Worm (Caenorhabditis elegans) whole organism, dauer: ENCODE data around the gene Y38C1AA.19.

Experiments
- unc-62 ChIP-seq: sonication (generic microtip); optimal IDR thresholded peaks from 2 replicates; lab custom pipeline; 2017; ENCODE audit warnings: missing biosample characterization, missing genetic modification reagents, missing genetic modification characterization

Y38C1AA.19 gene

DNA sequence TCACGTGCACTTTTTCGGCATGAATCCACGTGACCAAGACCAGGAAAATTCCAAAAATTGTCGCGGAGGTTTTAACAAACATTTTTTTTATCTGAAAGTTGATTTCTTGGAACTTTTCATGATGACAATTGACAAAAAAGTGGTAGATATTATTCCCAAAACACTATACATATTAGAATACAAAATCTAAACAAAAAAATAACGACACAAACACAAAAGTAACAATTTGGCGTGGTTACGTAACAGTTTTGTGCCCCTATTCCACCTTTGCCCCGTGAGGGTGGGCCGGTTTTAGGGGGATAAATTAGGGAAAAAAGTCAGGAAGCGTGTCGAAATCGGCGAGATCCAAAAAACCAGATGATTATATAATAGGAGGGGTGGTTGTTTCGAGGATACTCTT, 2.2 kb upstream of the Y38C1AA.19 start, which contains the start of gene gegf-1:
Gene gegf-1 (minus strand): TSS at position 101 of the 400 bp plus-strand sequence.
- TF ChIP-seq unc-62, result no peak

DNA sequence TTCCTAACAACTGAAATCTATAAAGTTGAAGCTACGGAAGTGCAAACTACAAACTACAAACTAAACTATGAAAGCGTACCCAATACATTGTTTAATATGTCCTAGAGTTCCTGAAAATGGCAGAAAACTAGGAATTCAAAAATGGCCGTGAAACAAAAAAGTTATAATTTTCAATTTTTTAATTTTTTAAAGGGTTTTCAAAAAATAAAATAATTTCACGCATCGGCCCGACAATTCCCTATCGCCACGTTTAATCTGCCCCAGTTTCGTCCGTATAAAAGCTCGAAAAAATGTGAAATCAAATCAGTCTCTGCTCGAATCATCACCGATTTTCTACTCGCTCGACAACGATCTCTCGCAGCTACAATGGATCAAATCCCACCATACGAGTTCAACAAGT, 1.3 kb upstream of the Y38C1AA.19 start, which contains the start of gene Y38C1AA.7:
Gene Y38C1AA.7 (plus strand): TSS at position 301 of the 400 bp plus-strand sequence.
- TF ChIP-seq unc-62, result no peak

DNA sequence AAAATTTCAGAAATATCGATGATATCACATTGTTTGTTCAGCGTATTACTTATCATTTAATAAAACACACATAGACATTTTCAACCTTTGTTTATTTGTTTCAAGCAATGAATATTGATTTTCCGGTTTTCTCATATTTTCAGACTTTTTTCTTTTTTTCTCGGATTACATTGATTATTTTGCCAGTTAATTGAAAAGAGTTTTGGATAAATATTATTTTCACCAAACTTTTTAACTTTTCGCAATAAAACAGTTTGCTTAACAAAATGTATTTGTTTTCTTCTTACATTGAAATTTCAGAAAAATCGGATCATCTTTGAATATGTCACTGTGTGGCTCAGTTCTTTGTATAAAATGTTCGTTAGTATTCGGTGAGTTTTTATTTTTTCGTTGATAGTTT, 2.6 kb downstream of the Y38C1AA.19 start, which contains the start of gene Y38C1AA.6:
Gene Y38C1AA.6 (plus strand): TSS at position 301 of the 400 bp plus-strand sequence.
- no peak for TF ChIP-seq unc-62

DNA sequence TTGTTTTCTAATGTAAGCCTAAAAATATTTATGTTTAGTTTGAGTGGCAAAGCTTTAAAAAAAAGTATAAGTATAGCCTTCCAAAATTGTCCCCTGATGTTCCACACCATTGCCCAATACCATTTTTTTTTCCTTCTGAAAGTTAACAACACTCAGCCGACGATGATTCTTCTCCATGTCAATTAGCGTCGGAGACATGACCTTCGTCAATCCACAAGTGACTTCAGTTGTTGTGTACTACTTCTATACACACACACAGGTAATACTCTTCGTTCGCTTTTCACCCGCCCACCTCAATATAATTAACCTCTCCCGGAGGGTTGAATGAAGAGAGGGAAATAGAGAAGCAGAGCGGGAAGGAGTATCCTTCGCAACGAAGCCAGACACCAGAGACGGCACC, 4.8 kb downstream of the Y38C1AA.19 start, which contains the start of gene cutl-24:
Gene cutl-24 (plus strand): TSS at position 301 of the 400 bp plus-strand sequence.
- no peak for TF ChIP-seq unc-62

DNA sequence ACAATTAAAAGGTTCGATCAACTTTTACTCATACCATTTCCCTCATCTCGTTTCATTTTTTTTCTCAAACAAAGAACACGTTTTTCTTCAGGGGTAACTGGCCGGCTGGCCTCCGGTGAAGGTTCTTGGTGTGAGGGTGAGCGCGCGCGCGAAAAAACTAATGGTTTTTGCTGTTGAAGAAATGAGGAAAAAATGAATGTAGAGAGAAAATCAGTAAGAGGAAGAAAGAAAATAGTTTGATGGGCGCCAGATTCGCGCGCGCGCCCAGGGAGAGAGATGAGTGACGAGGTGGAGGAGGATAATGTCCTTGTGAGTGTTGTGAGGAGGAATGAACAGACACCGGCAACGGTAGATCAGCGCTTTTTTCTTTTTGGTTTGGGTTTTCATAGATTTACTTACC, 11.1 kb downstream of the Y38C1AA.19 start:
- TF ChIP-seq unc-62, result no peak

DNA sequence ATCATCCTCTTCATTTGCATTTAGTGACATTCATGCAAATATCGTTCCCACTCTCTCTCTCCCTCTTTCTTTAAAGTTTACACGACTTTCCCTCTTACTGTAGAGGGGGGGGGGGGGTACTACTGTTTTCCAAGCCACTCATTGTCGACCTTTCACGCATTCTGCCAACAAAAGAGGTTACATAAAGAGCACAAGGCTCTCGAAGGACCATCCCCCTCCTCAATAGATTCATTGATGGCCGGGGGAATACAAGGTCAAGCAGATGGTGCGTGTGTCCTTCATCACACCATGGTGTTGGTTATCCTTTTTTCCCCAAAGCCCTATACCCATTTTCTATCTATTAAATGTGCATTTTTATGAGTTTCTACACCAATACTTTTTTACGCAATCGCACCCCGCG, 13.0 kb downstream of the Y38C1AA.19 start:
- TF ChIP-seq unc-62, result no peak

DNA sequence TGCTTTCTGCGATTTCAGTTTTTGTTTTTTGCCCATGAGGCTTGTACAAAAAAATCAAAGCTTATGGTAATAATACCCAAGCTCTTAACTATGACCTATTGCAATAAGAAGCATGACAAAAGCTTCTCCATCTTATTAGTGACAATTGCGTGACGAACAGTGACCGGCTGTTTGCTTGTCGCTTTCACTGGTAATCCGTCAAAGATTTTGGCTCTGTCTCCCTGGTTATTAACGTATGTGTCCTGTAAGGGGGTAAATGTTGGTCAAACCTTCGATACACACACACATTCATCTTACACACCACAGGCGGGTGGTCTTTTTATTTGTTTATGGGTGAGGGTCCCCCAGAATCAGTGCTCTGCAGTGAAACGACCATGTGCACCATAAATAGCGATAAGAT, 14.2 kb downstream of the Y38C1AA.19 start:
- no peak for TF ChIP-seq unc-62

DNA sequence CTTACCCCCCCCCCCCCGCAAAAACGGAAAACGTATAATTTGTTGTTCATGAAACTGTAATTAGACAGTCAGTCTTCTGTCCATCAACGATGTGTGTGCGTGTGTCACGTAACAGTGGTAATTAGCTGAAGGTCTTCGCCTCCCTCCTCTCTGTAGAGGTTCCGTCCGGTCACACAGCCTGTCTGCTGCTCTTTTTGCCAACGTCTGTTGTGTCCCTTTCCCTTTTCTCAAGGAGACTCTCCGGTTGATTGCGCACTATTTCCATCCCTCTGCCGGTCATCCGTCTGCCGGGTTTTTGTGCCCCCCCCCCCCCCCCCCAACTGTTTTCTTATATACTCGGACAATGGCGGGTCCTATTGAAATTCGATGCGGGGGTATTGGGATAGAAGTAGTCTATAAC, 15.7 kb downstream of the Y38C1AA.19 start:
- TF ChIP-seq unc-62, result no peak

DNA sequence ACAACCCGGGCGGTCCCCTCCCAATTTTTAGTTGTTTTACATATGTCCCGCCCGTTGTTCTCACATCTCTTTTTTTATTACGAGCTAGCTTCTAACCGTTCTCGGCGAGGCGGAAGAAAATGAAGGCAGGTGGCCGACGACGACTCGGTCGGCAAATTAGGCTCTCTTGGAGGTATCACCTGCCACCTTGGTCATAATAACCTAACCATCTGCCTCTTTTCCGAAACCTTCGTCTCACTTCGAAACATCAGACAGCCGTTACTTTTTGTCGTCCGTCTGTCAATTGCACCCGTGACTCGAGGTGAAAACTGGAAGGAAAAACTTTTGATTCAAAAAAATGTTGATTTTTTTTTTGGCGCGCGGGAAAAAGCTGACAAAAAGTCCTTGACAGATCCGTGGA, 17.5 kb downstream of the Y38C1AA.19 start:
- TF ChIP-seq unc-62, result no peak

DNA sequence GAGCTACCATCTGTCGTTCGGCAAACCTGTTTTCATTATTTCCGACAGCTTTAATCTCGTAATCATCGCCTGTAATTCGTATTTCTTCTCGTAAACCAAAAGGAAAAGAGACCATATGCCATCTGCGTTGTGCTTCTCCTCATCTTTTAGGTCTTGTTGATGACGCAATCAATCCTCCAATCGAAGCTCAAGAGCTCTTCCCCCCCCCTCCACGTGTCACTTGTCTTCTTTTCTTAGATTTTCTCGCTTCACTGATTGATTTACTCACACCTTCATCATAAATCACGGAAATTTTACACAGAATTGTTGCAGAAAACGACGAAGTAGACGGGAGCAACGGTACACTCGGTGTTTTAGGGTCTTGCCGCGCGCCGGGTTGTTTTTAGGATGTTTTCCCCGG, 18.7 kb downstream of the Y38C1AA.19 start, which contains the start of gene tcl-2:
Gene tcl-2 (plus strand): TSS at position 388 of the 400 bp plus-strand sequence.
- no peak for TF ChIP-seq unc-62

DNA sequence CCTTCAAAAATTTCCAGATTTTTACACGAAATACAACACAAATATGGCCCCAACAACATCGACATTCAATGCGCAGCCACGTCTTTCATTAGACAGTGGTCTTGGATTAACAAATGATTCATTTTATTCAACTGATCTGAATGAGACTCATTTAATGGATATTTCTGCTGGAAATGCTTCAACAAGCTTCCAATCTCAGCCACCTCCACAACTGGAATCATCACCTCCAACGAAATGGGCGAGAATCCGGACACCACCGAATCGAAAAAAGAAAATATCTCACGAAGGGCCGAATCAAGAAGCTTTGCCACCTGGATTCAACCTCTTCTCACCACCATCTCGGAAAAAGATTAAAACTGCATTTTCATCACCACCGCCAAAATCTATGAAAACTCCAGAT, 19.7 kb downstream of the Y38C1AA.19 start:
- TF ChIP-seq unc-62, result no peak

DNA sequence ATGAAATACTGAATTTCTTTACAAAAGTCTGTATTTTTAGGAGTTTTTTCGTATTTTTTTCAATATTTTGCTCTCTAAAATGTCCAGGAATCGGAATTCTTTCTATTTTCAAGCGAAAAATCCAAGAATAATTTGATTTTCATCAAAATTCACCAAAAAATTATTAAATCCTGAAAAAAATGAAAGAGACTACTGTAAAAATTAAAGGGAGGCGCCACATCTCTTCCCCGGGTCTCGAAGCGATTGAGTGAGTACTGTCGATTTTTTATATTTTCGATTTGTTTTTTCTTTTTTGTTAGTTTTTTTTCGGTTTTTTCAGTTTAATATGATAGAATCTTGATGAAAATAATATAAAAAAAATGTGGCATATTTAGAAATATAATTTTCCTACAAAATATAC, 23.6 kb downstream of the Y38C1AA.19 start:
- no peak for TF ChIP-seq unc-62

DNA sequence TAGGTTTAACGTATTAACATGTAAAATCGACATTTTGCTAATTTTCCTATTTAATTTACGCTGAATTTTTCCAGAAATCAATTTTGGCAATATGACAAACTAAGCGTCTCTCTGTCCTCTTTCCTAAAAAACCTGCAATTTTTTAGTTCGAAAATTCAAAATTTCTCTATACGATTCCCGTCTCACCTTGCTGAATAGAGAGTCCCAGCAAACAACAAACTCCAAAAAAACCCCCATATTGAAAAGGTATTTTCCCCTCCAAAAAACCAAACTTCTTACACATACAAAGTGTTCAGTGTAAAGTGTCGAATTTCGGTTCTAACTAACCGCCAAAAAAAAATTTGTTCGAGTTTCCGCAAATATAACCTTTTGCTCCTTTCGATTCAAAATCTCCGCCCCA, 24.2 kb downstream of the Y38C1AA.19 start, which contains the start of gene pnc-1:
Gene pnc-1 (plus strand): TSS at position 301 of the 400 bp plus-strand sequence.
- TF ChIP-seq unc-62, result no peak

DNA sequence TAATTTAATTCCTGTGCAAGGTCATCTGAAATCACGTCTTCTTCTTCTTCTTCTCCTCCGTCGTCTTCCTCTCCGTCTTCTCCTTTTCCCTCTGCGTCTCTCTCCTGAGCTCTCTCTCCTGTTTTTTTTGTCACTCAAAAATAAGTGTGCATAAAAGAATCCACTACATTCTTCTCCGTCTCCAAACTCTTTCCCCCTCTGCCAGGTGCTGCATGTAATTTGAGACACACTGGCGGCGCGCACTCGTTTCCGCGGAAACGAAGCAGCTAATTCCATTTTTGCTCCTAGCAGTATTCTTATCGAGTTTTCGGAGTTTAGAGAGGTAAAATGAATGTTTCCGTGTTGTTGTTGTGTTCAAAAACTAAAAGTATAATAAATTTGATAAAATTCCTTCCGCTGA, 26.1 kb downstream of the Y38C1AA.19 start:
- no peak for TF ChIP-seq unc-62

DNA sequence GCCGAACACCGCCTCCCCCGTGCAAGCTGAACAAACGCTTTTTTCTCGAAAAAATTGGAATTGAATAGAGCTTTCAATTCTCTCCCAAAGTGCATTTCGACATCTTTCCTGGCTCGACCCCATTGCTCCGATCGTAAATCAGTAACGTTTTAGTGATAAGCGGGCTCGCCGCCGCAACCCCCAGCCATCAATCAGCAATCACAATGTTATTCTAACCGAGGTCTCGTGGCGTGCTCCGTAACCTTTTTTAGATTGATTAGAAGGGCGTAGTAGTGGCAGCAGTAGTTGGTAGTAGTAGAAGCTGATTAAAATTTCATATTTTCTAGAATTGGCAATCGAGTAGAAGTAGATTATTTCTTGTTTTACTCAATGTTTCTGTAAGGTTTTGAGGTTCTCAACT, 27.4 kb downstream of the Y38C1AA.19 start:
- no peak for TF ChIP-seq unc-62

DNA sequence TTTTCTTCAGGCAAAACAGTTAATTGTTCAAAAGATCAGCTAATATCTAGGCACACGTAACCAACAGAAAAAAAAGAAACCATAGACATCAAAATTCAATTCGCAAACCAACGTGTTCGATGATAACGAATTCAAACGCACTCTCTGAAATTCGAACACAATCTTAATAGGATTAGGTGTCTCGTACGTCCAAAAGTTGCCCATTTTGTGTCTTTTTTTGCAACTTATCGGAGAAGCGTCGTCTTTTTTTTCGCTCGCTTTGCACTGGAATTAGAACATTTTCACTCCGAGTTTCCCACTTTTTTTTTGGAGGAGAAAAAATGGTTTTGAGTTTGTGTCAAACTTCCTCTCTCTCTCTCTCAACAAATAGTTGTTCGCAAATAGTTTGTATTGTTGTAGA, 29.1 kb downstream of the Y38C1AA.19 start:
- no peak for TF ChIP-seq unc-62

DNA sequence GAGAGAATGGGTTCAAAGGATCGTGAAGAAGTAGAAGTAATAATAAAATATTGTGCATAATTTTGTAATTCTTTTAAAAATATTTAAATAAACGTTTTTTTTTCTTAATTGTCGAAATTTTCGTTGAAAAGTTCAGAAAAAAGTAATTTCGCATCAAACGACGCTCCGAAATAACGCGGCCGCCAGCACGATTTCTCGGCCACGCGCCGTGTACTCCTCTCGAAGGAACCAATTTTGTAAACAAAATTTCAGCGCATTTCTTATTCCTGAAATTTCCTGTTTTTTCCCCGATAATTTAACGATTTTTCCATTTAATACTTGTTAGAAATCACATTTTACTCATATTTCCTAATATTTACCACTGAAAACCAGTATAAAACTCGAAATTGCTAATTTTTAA, 32.1 kb downstream of the Y38C1AA.19 start, which contains the start of gene Y38C1AA.12:
Gene Y38C1AA.12 (plus strand): TSS at position 211 of the 400 bp plus-strand sequence.
- TF ChIP-seq unc-62, result no peak

DNA sequence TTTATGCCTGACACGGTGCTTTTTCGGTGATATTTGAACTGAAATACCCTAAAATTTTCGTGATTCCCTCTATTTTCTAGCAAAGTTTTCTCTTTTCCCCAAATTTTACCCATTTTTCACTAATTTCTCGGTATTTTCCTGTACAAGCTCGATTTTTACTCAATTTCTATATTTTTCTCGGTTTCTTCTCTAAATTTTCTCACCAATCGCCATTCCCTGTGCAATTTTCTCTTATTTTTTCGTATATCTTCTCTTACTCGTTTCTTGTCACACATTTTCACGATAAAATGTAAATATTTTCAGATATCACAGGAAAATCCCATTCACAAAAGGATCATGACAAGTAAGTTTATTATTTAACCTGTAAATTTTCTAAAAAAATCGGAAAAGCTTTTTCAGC, 34.5 kb downstream of the Y38C1AA.19 start, which contains the start of gene csn-3:
Gene csn-3 (plus strand): TSS at position 301 of the 400 bp plus-strand sequence.
- TF ChIP-seq unc-62, result no peak
